Worm (Caenorhabditis elegans): ENCODE data around the gene zig-5.

DNA sequence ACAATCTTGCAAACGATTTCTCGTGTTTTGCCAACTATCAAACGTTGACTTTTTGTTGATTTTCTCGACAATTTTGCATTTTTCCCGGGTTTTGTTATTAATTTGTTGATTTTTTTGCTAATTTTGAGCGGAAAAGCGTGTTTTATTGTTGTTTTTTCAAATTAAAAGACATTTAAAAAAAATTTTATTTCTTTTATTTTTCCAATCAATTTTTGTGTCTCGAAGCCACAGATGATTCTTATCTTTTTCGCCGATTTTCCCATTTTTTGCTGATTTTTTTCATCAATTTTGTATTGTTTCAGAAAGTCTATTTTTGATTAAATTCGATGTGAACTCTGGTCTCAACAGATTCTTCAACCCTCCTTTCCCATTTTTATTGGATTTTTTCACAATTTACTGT lies 17.4 kb downstream of the zig-5 start, which contains the start of gene rle-1:
- no peak for TF ChIP-seq ama-1 (optimal IDR thresholded peaks at IDR 0.05)
- no peak for TF ChIP-seq elt-3 (tag; optimal IDR thresholded peaks at IDR 0.05)
- TF ChIP-seq nhr-237 (tag; optimal IDR thresholded peaks at IDR 0.05), result no peak
- TF ChIP-seq ceh-8 (GFP tag; optimal IDR thresholded peaks at IDR 0.05), result no peak
- TF ChIP-seq unc-98 (GFP tag; IDR thresholded peaks at IDR 0.05), result no peak
- no peak for TF ChIP-seq snpc-4 (tag; optimal IDR thresholded peaks at IDR 0.05)
- no peak for TF ChIP-seq lin-14 (GFP tag; optimal IDR thresholded peaks at IDR 0.05)
- TF ChIP-seq skn-1 (tag; optimal IDR thresholded peaks at IDR 0.05), result no peak
- no peak for TF ChIP-seq C34B4.2 (tag; optimal IDR thresholded peaks at IDR 0.05)
- TF ChIP-seq aly-2 (tag; optimal IDR thresholded peaks at IDR 0.05), result no peak
- TF ChIP-seq pag-3 (tag; optimal IDR thresholded peaks at IDR 0.05; ENCODE audit: borderline replicate concordance, insufficient read depth), result no peak
- no peak for TF ChIP-seq tbx-2 (tag; optimal IDR thresholded peaks at IDR 0.05)
- no peak for TF ChIP-seq lin-13 (GFP tag; optimal IDR thresholded peaks at IDR 0.05)
- TF ChIP-seq mdl-1 (tag; optimal IDR thresholded peaks at IDR 0.05), result no peak
